Fruit fly (Drosophila melanogaster): Measurements from ENCODE around the gene dock.

The dock gene

DNA sequence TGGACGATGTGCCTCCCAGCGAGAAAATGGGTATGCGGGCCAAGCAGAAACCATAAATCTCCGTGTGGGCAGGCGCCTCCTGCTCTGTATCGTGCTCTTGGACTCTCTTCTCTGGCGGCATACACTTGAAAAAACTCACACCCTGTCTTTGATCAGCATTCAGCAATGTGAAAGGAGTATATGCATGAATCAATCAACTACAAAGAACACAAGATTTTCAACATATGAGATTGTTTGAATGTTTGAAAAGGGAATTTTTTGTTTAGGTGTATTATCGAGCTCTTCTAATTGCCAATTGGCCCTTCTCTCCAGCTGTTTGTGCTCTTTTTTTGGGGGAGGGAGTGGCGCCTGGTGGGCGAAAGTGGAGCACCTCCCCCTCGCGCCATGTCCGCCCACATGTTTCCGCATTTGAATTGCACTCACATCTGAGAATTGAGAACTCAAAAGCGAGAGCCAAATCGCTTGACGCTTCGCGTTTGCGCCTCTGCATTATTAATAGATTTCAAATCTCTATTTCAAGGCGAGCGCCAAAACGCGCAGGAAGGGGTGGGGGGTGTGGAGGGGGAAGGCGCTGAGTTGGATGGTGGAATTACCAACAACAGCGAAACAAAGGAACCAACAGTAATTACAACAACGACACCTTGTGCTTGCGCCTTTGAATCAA, 19.7 kb downstream of the dock start:
- peak; percentile 58 for TF ChIP-seq CG8159 (tag; optimal IDR thresholded peaks at IDR 0.05)
- peak; percentile 88 for TF ChIP-seq CG14655 (GFP tag; optimal IDR thresholded peaks at IDR 0.05)
- TF ChIP-seq CG17806 (tag; optimal IDR thresholded peaks at IDR 0.05): peak; percentile 72
- peak; percentile 80 for TF ChIP-seq Pif1B (GFP tag; optimal IDR thresholded peaks at IDR 0.05)
- no peak for TF ChIP-seq EcR (GFP tag; optimal IDR thresholded peaks at IDR 0.05)
- TF ChIP-seq CG13204 (GFP tag; optimal IDR thresholded peaks at IDR 0.05): no peak
- TF ChIP-seq CG34367 (tag; optimal IDR thresholded peaks at IDR 0.05): peak; percentile 55
- TF ChIP-seq Pif1A (GFP tag; optimal IDR thresholded peaks at IDR 0.05): peak; percentile 82
- peak; percentile 62 for TF ChIP-seq Snoo (tag; optimal IDR thresholded peaks at IDR 0.05)
- peak; percentile 92 for TF ChIP-seq fd96Ca (GFP tag; IDR thresholded peaks at IDR 0.05)
- TF ChIP-seq CG10348 (GFP tag; IDR thresholded peaks at IDR 0.05): no peak
- TF ChIP-seq rn (GFP tag; IDR thresholded peaks at IDR 0.05): peak; percentile 75
- peak; percentile 92 for TF ChIP-seq Ets98B (GFP tag; IDR thresholded peaks at IDR 0.05)
- no peak for TF ChIP-seq D1 (tag; optimal IDR thresholded peaks at IDR 0.05)
- TF ChIP-seq CG32121 (GFP tag; IDR thresholded peaks at IDR 0.05): peak; percentile 86
- peak; percentile 88 for TF ChIP-seq CG8301 (tag; optimal IDR thresholded peaks at IDR 0.05)
- TF ChIP-seq CG12605 (GFP tag; IDR thresholded peaks at IDR 0.05): peak; percentile 84
- peak; percentile 94 for TF ChIP-seq CG4496 (GFP tag; IDR thresholded peaks at IDR 0.05)
- peak; percentile 60 for TF ChIP-seq CG15710 (tag; optimal IDR thresholded peaks at IDR 0.05)
- no peak for TF ChIP-seq gl (tag; optimal IDR thresholded peaks at IDR 0.05)
- peak; percentile 67 for TF ChIP-seq CG9948 (tag; optimal IDR thresholded peaks at IDR 0.05)

- TF ChIP-seq CG34367 (tag; optimal IDR thresholded peaks at IDR 0.05) (no peak), D1 (tag; optimal IDR thresholded peaks at IDR 0.05) (no peak), Pif1A (GFP tag; optimal IDR thresholded peaks at IDR 0.05) (peak; percentile 66), CG17806 (tag; optimal IDR thresholded peaks at IDR 0.05) (peak; percentile 36), CG9948 (tag; optimal IDR thresholded peaks at IDR 0.05) (peak; percentile 1), Ets98B (GFP tag; IDR thresholded peaks at IDR 0.05) (peak; percentile 61), CG8159 (tag; optimal IDR thresholded peaks at IDR 0.05) (peak; percentile 5), fd96Ca (GFP tag; IDR thresholded peaks at IDR 0.05) (peak; percentile 78; the same call in 2 of the 3 replicates), CG8301 (tag; optimal IDR thresholded peaks at IDR 0.05) (peak; percentile 83), CG4496 (GFP tag; IDR thresholded peaks at IDR 0.05) (peak; percentile 82; the same call in 2 of the 3 replicates), CG14655 (GFP tag; optimal IDR thresholded peaks at IDR 0.05) (peak; percentile 76), CG15710 (tag; optimal IDR thresholded peaks at IDR 0.05) (no peak), CG32121 (GFP tag; IDR thresholded peaks at IDR 0.05) (peak; percentile 59; the same call in 1 of the 2 replicates), Pif1B (GFP tag; optimal IDR thresholded peaks at IDR 0.05) (peak; percentile 33), Snoo (tag; optimal IDR thresholded peaks at IDR 0.05) (peak; percentile 10)
Observed at dm6 chr2L:846167-846868, 20.5 kb downstream of the dock start.

dm6 chr2L:847189-847987, 21.6 kb downstream of the dock start:
- TF ChIP-seq CG17806 (tag; optimal IDR thresholded peaks at IDR 0.05) (peak; percentile 34), fd96Ca (GFP tag; IDR thresholded peaks at IDR 0.05) (no peak), CG8301 (tag; optimal IDR thresholded peaks at IDR 0.05) (peak; percentile 67), D1 (tag; optimal IDR thresholded peaks at IDR 0.05) (no peak), CG9948 (tag; optimal IDR thresholded peaks at IDR 0.05) (peak; percentile 42), Pif1B (GFP tag; optimal IDR thresholded peaks at IDR 0.05) (peak; percentile 40), Snoo (tag; optimal IDR thresholded peaks at IDR 0.05) (peak; percentile 28), CG32121 (GFP tag; IDR thresholded peaks at IDR 0.05) (no peak), CG15710 (tag; optimal IDR thresholded peaks at IDR 0.05) (peak; percentile 45), CG12605 (GFP tag; IDR thresholded peaks at IDR 0.05) (peak; percentile 53; the same call in 1 of the 2 replicates), CG4496 (GFP tag; IDR thresholded peaks at IDR 0.05) (peak; percentile 38; the same call in 2 of the 3 replicates), CG14655 (GFP tag; optimal IDR thresholded peaks at IDR 0.05) (peak; percentile 83), CG8159 (tag; optimal IDR thresholded peaks at IDR 0.05) (peak; percentile 49), Pif1A (GFP tag; optimal IDR thresholded peaks at IDR 0.05) (peak; percentile 41)

DNA sequence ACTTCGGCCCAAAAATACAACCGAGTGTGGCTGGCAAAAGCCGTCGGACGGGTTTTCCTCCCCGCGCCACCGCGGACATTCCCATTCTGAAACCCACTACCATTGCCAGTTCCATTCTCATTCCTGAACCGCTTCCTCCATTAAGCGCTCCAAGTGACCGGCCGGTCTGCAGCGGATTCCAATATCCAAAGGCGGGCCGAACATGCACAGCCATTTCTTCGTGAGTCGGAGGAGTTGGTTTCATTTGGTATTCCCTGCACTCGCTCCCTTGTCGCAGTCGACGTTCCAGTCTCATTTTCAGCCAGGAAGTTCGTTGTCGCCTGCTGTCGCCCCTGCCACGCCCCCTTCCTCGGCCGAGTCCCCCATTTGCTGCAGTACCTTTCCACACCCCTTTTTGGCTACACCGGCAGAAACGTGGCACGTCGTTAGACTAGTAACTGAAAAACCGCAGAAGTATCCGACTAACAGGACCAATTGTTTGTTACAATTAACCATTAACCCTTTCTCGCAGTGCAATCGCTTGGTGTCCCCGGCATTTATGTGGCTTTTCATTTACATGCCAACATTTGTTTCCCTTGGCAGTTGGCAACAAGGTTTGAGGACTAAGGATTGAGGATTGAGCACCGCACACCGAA, 22.3 kb downstream of the dock start:
- peak; percentile 55 for TF ChIP-seq CG8301 (tag; optimal IDR thresholded peaks at IDR 0.05)
- peak; percentile 63 for TF ChIP-seq CG9948 (tag; optimal IDR thresholded peaks at IDR 0.05)
- TF ChIP-seq Ets98B (GFP tag; IDR thresholded peaks at IDR 0.05): peak; percentile 51
- 0 out of 2 replicates have a peak, but pooled peaks have one; percentile 27 for TF ChIP-seq rn (GFP tag; IDR thresholded peaks at IDR 0.05)
- TF ChIP-seq CG32121 (GFP tag; IDR thresholded peaks at IDR 0.05): no peak; the same call in 1 of the 2 replicates
- peak; percentile 80 for TF ChIP-seq Snoo (tag; optimal IDR thresholded peaks at IDR 0.05)
- TF ChIP-seq D1 (tag; optimal IDR thresholded peaks at IDR 0.05): no peak
- TF ChIP-seq EcR (GFP tag; optimal IDR thresholded peaks at IDR 0.05): peak; percentile 80
- TF ChIP-seq CG13204 (GFP tag; optimal IDR thresholded peaks at IDR 0.05): peak; percentile 90
- peak; percentile 79 for TF ChIP-seq Pif1A (GFP tag; optimal IDR thresholded peaks at IDR 0.05)
- TF ChIP-seq CG34367 (tag; optimal IDR thresholded peaks at IDR 0.05): peak; percentile 54
- TF ChIP-seq CG8159 (tag; optimal IDR thresholded peaks at IDR 0.05): peak; percentile 72
- peak; percentile 78 for TF ChIP-seq CG14655 (GFP tag; optimal IDR thresholded peaks at IDR 0.05)
- TF ChIP-seq Pif1B (GFP tag; optimal IDR thresholded peaks at IDR 0.05): peak; percentile 75
- TF ChIP-seq CG10348 (GFP tag; IDR thresholded peaks at IDR 0.05): no peak
- peak; percentile 61 for TF ChIP-seq CG15710 (tag; optimal IDR thresholded peaks at IDR 0.05)
- TF ChIP-seq CG4496 (GFP tag; IDR thresholded peaks at IDR 0.05): peak; percentile 77
- TF ChIP-seq gl (tag; optimal IDR thresholded peaks at IDR 0.05): peak; percentile 78
- peak; percentile 71 for TF ChIP-seq CG17806 (tag; optimal IDR thresholded peaks at IDR 0.05)
- TF ChIP-seq fd96Ca (GFP tag; IDR thresholded peaks at IDR 0.05): peak; percentile 46; the same call in 1 of the 3 replicates
- TF ChIP-seq CG12605 (GFP tag; IDR thresholded peaks at IDR 0.05): peak; percentile 42

Data from whole organism, pupa.